Fruit fly (Drosophila melanogaster) whole organism, prepupa: ENCODE data around the gene Gss2.

Experiments
- Blimp-1 ChIP-seq: fragments of 200-800 bp; sonication (Bioruptor generic); optimal IDR thresholded peaks from 3 replicates; lab custom pipeline; 2017; ENCODE audit warnings: missing biosample characterization, missing genetic modification characterization, mild to moderate bottlenecking, moderate library complexity, missing genetic modification reagents
- CG10631 ChIP-seq: fragments of 200-800 bp; sonication (Bioruptor generic); optimal IDR thresholded peaks from 2 replicates; lab custom pipeline; 2016; ENCODE audit warnings: missing biosample characterization, missing genetic modification characterization
- CG11762 ChIP-seq: fragments of 200-800 bp; sonication (Bioruptor generic); optimal IDR thresholded peaks from 3 replicates; lab custom pipeline; 2016; ENCODE audit warnings: missing biosample characterization, missing genetic modification characterization; ENCODE audit not compliant: insufficient read depth
- CG15336 ChIP-seq: fragments of 200-800 bp; sonication (Bioruptor generic); IDR thresholded peaks from 2 replicates; pipeline ENCODE4 v1.3.6; 2022; ENCODE audit warnings: missing biosample characterization, missing genetic modification characterization
- CG1621 ChIP-seq: fragments of 200-800 bp; sonication (Bioruptor generic); optimal IDR thresholded peaks from 3 replicates; lab custom pipeline; 2018; ENCODE audit warnings: missing biosample characterization, mild to moderate bottlenecking, missing genetic modification characterization
- CG16779 ChIP-seq: fragments of 200-800 bp; sonication (Bioruptor generic); optimal IDR thresholded peaks from 3 replicates; lab custom pipeline; 2017; ENCODE audit warnings: missing biosample characterization, mild to moderate bottlenecking, missing genetic modification characterization
- CG31627 ChIP-seq: fragments of 200-800 bp; sonication (Bioruptor generic); optimal IDR thresholded peaks from 3 replicates; lab custom pipeline; 2016; ENCODE audit warnings: missing biosample characterization, missing genetic modification characterization
- CG34406 ChIP-seq: fragments of 200-800 bp; sonication (Bioruptor generic); optimal IDR thresholded peaks from 3 replicates; lab custom pipeline; 2016; ENCODE audit warnings: missing biosample characterization, missing genetic modification characterization
- CG6163 ChIP-seq: fragments of 200-800 bp; sonication (Bioruptor generic); IDR thresholded peaks from 3 replicates; pipeline ENCODE4 v1.3.6; 2022; ENCODE audit warnings: missing biosample characterization, missing genetic modification characterization
- CG6792 ChIP-seq: fragments of 200-800 bp; sonication (Bioruptor generic); optimal IDR thresholded peaks from 3 replicates; lab custom pipeline; 2016; ENCODE audit warnings: missing biosample characterization, missing genetic modification characterization
- CG8319 ChIP-seq: fragments of 200-800 bp; sonication (Bioruptor generic); optimal IDR thresholded peaks from 3 replicates; lab custom pipeline; 2016; ENCODE audit warnings: missing biosample characterization, missing genetic modification characterization
- CG8632 ChIP-seq: fragments of 200-800 bp; sonication (Bioruptor generic); optimal IDR thresholded peaks from 3 replicates; lab custom pipeline; 2016; ENCODE audit warnings: missing biosample characterization, missing genetic modification characterization
- CG9139 ChIP-seq: fragments of 200-800 bp; sonication (Bioruptor generic); optimal IDR thresholded peaks from 3 replicates; lab custom pipeline; 2017; ENCODE audit warnings: missing biosample characterization, mild to moderate bottlenecking, missing genetic modification characterization
- Eip78C ChIP-seq: fragments of 200-800 bp; sonication (Bioruptor generic); peaks from one replicate; lab custom pipeline; 2016; ENCODE audit warnings: missing biosample characterization, missing genetic modification characterization
- Eip93F ChIP-seq: fragments of 200-800 bp; sonication (Bioruptor generic); optimal IDR thresholded peaks from 2 replicates; lab custom pipeline; 2016; ENCODE audit warnings: missing biosample characterization, mild to moderate bottlenecking, missing genetic modification characterization
- Ets96B ChIP-seq: fragments of 200-800 bp; optimal IDR thresholded peaks from 2 replicates; lab custom pipeline; 2019; ENCODE audit warnings: missing biosample characterization, mild to moderate bottlenecking, missing genetic modification characterization, moderate library complexity
- Gug ChIP-seq: fragments of 200-800 bp; sonication (Bioruptor generic); IDR thresholded peaks from 2 replicates; pipeline ENCODE4 v1.3.6; 2022; ENCODE audit warnings: missing biosample characterization, missing genetic modification characterization
- Hr38 ChIP-seq: sonication (Bioruptor generic); optimal IDR thresholded peaks from 2 replicates; lab custom pipeline; 2016; ENCODE audit warnings: missing biosample characterization, missing genetic modification characterization
- Hr4 ChIP-seq: fragments of 200-800 bp; sonication (Bioruptor generic); optimal IDR thresholded peaks from 3 replicates; lab custom pipeline; 2016; ENCODE audit warnings: missing biosample characterization, missing genetic modification characterization
- Lpt ChIP-seq: fragments of 200-800 bp; sonication (Bioruptor generic); optimal IDR thresholded peaks from 3 replicates; lab custom pipeline; 2016; ENCODE audit warnings: missing biosample characterization, missing genetic modification characterization
- Smox ChIP-seq: fragments of 200-800 bp; sonication (Bioruptor generic); optimal IDR thresholded peaks from 3 replicates; lab custom pipeline; 2016; ENCODE audit warnings: missing biosample characterization, missing genetic modification characterization
- Sox102F ChIP-seq: fragments of 200-800 bp; sonication (Bioruptor generic); optimal IDR thresholded peaks from 2 replicates; lab custom pipeline; 2016; ENCODE audit warnings: missing biosample characterization, mild to moderate bottlenecking, missing genetic modification characterization
- Sox14 ChIP-seq: fragments of 200-800 bp; sonication (Bioruptor generic); optimal IDR thresholded peaks from 3 replicates; lab custom pipeline; 2016; ENCODE audit warnings: missing biosample characterization, missing genetic modification characterization
- Sox15 ChIP-seq: fragments of 200-800 bp; sonication (Bioruptor generic); optimal IDR thresholded peaks from 3 replicates; lab custom pipeline; 2016; ENCODE audit warnings: missing biosample characterization, missing genetic modification characterization
- achi ChIP-seq: fragments of 200-800 bp; sonication (Bioruptor generic); optimal IDR thresholded peaks from 3 replicates; lab custom pipeline; 2016; ENCODE audit warnings: missing biosample characterization, missing genetic modification characterization
- cyc ChIP-seq: fragments of 200-800 bp; sonication (Bioruptor generic); optimal IDR thresholded peaks from 3 replicates; lab custom pipeline; 2016; ENCODE audit warnings: missing biosample characterization, missing genetic modification characterization
- dac ChIP-seq: fragments of 200-800 bp; sonication (Bioruptor generic); optimal IDR thresholded peaks from 2 replicates; lab custom pipeline; 2017; ENCODE audit warnings: missing biosample characterization, mild to moderate bottlenecking, missing genetic modification characterization
- dsx ChIP-seq: fragments of 200-800 bp; optimal IDR thresholded peaks from 3 replicates; lab custom pipeline; 2019; ENCODE audit warnings: missing biosample characterization, mild to moderate bottlenecking, missing genetic modification characterization, moderate library complexity; ENCODE audit not compliant: poor library complexity, severe bottlenecking
- eg ChIP-seq: fragments of 200-800 bp; sonication (Bioruptor generic); IDR thresholded peaks from 3 replicates; pipeline ENCODE4 v1.3.6; 2022; ENCODE audit warnings: missing biosample characterization, missing genetic modification characterization
- esn ChIP-seq: fragments of 200-800 bp; sonication (Bioruptor generic); optimal IDR thresholded peaks from 2 replicates; lab custom pipeline; 2016; ENCODE audit warnings: missing biosample characterization, mild to moderate bottlenecking, missing genetic modification characterization, moderate library complexity
- fd85E ChIP-seq: fragments of 200-800 bp; sonication (Bioruptor generic); optimal IDR thresholded peaks from 3 replicates; lab custom pipeline; 2016; ENCODE audit warnings: missing biosample characterization, missing genetic modification characterization
- fkh ChIP-seq: fragments of 200-800 bp; sonication (Bioruptor generic); optimal IDR thresholded peaks from 3 replicates; lab custom pipeline; 2017; ENCODE audit warnings: missing biosample characterization, mild to moderate bottlenecking, missing genetic modification characterization, moderate library complexity
- lz ChIP-seq: fragments of 200-800 bp; sonication (Bioruptor generic); optimal IDR thresholded peaks from 3 replicates; lab custom pipeline; 2016; ENCODE audit warnings: missing biosample characterization, missing genetic modification characterization
- salr ChIP-seq, 2 experiments: fragments of 200-800 bp; sonication (Bioruptor generic); optimal IDR thresholded peaks; 3 replicates each; lab custom pipeline; 2016 to 2018; ENCODE audit warnings: missing biosample characterization in 2 of 2, missing genetic modification characterization in 2 of 2, mild to moderate bottlenecking in 1 of 2
- spab ChIP-seq: fragments of 200-800 bp; sonication (Bioruptor generic); optimal IDR thresholded peaks from 2 replicates; lab custom pipeline; 2017; ENCODE audit warnings: missing biosample characterization, mild to moderate bottlenecking, missing genetic modification characterization, missing genetic modification reagents
- ss ChIP-seq, 2 experiments: fragments of 200-800 bp; sonication (Bioruptor generic); optimal IDR thresholded peaks; 2 replicates in 1 of 2; 3 replicates in 1 of 2; lab custom pipeline; 2017 to 2018; ENCODE audit warnings: mild to moderate bottlenecking in 2 of 2, missing biosample characterization in 2 of 2, missing genetic modification characterization in 2 of 2, moderate library complexity in 1 of 2
- svp ChIP-seq: fragments of 200-800 bp; sonication (Bioruptor generic); peaks from one replicate; lab custom pipeline; 2016; ENCODE audit warnings: missing biosample characterization, missing genetic modification characterization
- vri ChIP-seq: fragments of 200-800 bp; sonication (Bioruptor generic); optimal IDR thresholded peaks from 3 replicates; lab custom pipeline; 2016; ENCODE audit warnings: missing biosample characterization, mild to moderate bottlenecking, missing genetic modification characterization

The Gss2 gene

dm6 chrX:17875695-17876094 lies 23.8 kb upstream of the Gss2 start (continued):
- TF ChIP-seq lz (GFP tag; lab: Kevin White, UChicago) (no peak), Ets96B (tag; lab: Kevin White, UChicago) (no peak), spab (GFP tag; lab: Kevin White, UChicago) (no peak), Hr4 (GFP tag; lab: Kevin White, UChicago) (no peak)

- TF ChIP-seq CG10631 (GFP tag; lab: Kevin White, UChicago): no peak
- TF ChIP-seq Hr38 (GFP tag; lab: Kevin White, UChicago): no peak
- TF ChIP-seq Eip78C (GFP tag; lab: Kevin White, UChicago): peak; percentile 7
- peak in 1 of 2 experiments; percentile 4 for TF ChIP-seq ss (GFP tag; optimal IDR thresholded peaks at IDR 0.05; lab: Kevin White, UChicago)
- no peak for TF ChIP-seq Smox
- no peak for TF ChIP-seq Blimp-1 (GFP tag; lab: Kevin White, UChicago)
- TF ChIP-seq Sox14 (GFP tag; lab: Kevin White, UChicago): no peak
- TF ChIP-seq Hr4 (GFP tag; lab: Kevin White, UChicago): no peak
- TF ChIP-seq Ets96B (tag; lab: Kevin White, UChicago): no peak
- TF ChIP-seq CG31627 (GFP tag; lab: Kevin White, UChicago): no peak
- TF ChIP-seq CG6792 (GFP tag; lab: Kevin White, UChicago): no peak
- TF ChIP-seq Gug (GFP tag; lab: Robert Waterston, UW): no peak
- no peak for TF ChIP-seq CG11762 (GFP tag; lab: Kevin White, UChicago)
- no peak for TF ChIP-seq salr (GFP tag; optimal IDR thresholded peaks at IDR 0.05; lab: Kevin White, UChicago)
- TF ChIP-seq Lpt (GFP tag; lab: Kevin White, UChicago): no peak
- TF ChIP-seq fd85E (GFP tag; lab: Kevin White, UChicago): no peak
- TF ChIP-seq dsx (GFP tag; lab: Kevin White, UChicago): peak; percentile 73
- TF ChIP-seq svp (GFP tag; lab: Kevin White, UChicago): peak; percentile 30
- no peak for TF ChIP-seq dac
- TF ChIP-seq achi (GFP tag; lab: Kevin White, UChicago): no peak
- no peak for TF ChIP-seq CG6163 (GFP tag; lab: Robert Waterston, UW)
- TF ChIP-seq Eip93F: no peak
- peak; percentile 15 for TF ChIP-seq fkh
- TF ChIP-seq lz (GFP tag; lab: Kevin White, UChicago): no peak
These were observed 23.0 kb upstream of the Gss2 start for dm6 chrX:17876518-17876917.

dm6 chrX:17877974-17878373 lies 21.5 kb upstream of the Gss2 start:
- TF ChIP-seq CG6792 (GFP tag; lab: Kevin White, UChicago) (peak; percentile 19), salr (GFP tag; optimal IDR thresholded peaks at IDR 0.05; lab: Kevin White, UChicago) (no peak), CG34406 (no peak), CG31627 (GFP tag; lab: Kevin White, UChicago) (no peak), CG8632 (no peak), CG1621 (tag; lab: Kevin White, UChicago) (no peak), Eip93F (no peak), CG6163 (GFP tag; lab: Robert Waterston, UW) (0 out of 3 replicates have a peak, but pooled peaks have one; percentile 14), esn (no peak), Sox15 (GFP tag; lab: Kevin White, UChicago) (no peak), CG15336 (no peak), Smox (no peak), Sox14 (GFP tag; lab: Kevin White, UChicago) (peak; percentile 26), cyc (GFP tag; lab: Kevin White, UChicago) (no peak), CG16779 (tag; lab: Kevin White, UChicago) (no peak), eg (GFP tag; lab: Robert Waterston, UW) (0 out of 3 replicates have a peak, but pooled peaks have one; percentile 31), CG9139 (GFP tag; lab: Kevin White, UChicago) (no peak), Sox102F (GFP tag; lab: Kevin White, UChicago) (no peak), CG8319 (GFP tag; lab: Kevin White, UChicago) (no peak), vri (no peak)
